Fruit fly (Drosophila melanogaster) whole organism, embryonic: ENCODE measurements around the gene CG43796.

Experiments
- BEAF-32 ChIP-seq: fragments of 200-800 bp; sonication (Bioruptor generic); optimal IDR thresholded peaks from 3 replicates; lab custom pipeline; 2017; ENCODE audit warnings: missing biosample characterization, missing genetic modification characterization, mild to moderate bottlenecking, moderate library complexity, missing genetic modification reagents
- Bgb ChIP-seq: fragments of 200-800 bp; sonication (Bioruptor generic); IDR thresholded peaks from 2 replicates; pipeline ENCODE4 v1.3.6; 2022; ENCODE audit warnings: missing biosample characterization, missing genetic modification characterization; ENCODE audit not compliant: partially characterized antibody
- CG10267 ChIP-seq: fragments of 200-800 bp; sonication (Bioruptor generic); optimal IDR thresholded peaks from 2 replicates; lab custom pipeline; 2018; ENCODE audit warnings: missing biosample characterization, mild to moderate bottlenecking, missing genetic modification characterization, moderate library complexity
- CG12659 ChIP-seq: fragments of 200-800 bp; sonication (Bioruptor generic); optimal IDR thresholded peaks from 3 replicates; lab custom pipeline; 2017; ENCODE audit warnings: mild to moderate bottlenecking, missing biosample characterization, missing genetic modification reagents, missing genetic modification characterization
- CG13894 ChIP-seq: fragments of 200-800 bp; sonication (Bioruptor generic); optimal IDR thresholded peaks from 3 replicates; lab custom pipeline; 2018; ENCODE audit warnings: missing biosample characterization, mild to moderate bottlenecking, missing genetic modification characterization, moderate library complexity
- CG14710 ChIP-seq: fragments of 200-800 bp; sonication (Bioruptor generic); optimal IDR thresholded peaks from 3 replicates; lab custom pipeline; 2019; ENCODE audit warnings: missing biosample characterization, mild to moderate bottlenecking, missing genetic modification characterization, moderate library complexity
- CG15696 ChIP-seq: fragments of 200-800 bp; sonication (Bioruptor generic); optimal IDR thresholded peaks from 2 replicates; lab custom pipeline; 2019; ENCODE audit warnings: missing biosample characterization, mild to moderate bottlenecking, missing genetic modification characterization, moderate library complexity
- CG17912 ChIP-seq: fragments of 200-800 bp; sonication (Bioruptor generic); optimal IDR thresholded peaks from 2 replicates; lab custom pipeline; 2018; ENCODE audit warnings: missing biosample characterization, mild to moderate bottlenecking, missing genetic modification characterization
- CG2116 ChIP-seq: fragments of 200-800 bp; sonication (Bioruptor generic); optimal IDR thresholded peaks from 3 replicates; lab custom pipeline; 2018; ENCODE audit warnings: missing biosample characterization, mild to moderate bottlenecking, missing genetic modification characterization
- CG2129 ChIP-seq: fragments of 200-800 bp; sonication (Bioruptor generic); IDR thresholded peaks from 2 replicates; pipeline ENCODE4 v1.3.6; 2022; ENCODE audit warnings: missing biosample characterization, missing genetic modification characterization; ENCODE audit not compliant: partially characterized antibody
- CG34376 ChIP-seq: fragments of 200-800 bp; sonication (Bioruptor generic); optimal IDR thresholded peaks from 2 replicates; lab custom pipeline; 2018; ENCODE audit warnings: missing biosample characterization, mild to moderate bottlenecking, missing genetic modification characterization
- CG34422 ChIP-seq: fragments of 200-800 bp; sonication (Bioruptor generic); IDR thresholded peaks from 3 replicates; pipeline ENCODE4 v1.3.6; 2022; ENCODE audit warnings: missing biosample characterization, missing genetic modification characterization
- CG4328 ChIP-seq: fragments of 200-800 bp; sonication (Bioruptor generic); optimal IDR thresholded peaks from 3 replicates; lab custom pipeline; 2017; ENCODE audit warnings: missing biosample characterization, missing genetic modification reagents, missing genetic modification characterization
- CG8290 ChIP-seq, 3 experiments: fragments of 200-800 bp; sonication (Bioruptor generic); optimal IDR thresholded peaks; 2 replicates each; lab custom pipeline; 2016 to 2019; ENCODE audit warnings: missing biosample characterization in 3 of 3, missing genetic modification characterization in 3 of 3, mild to moderate bottlenecking in 2 of 3, moderate library complexity in 1 of 3
- CG9609 ChIP-seq: fragments of 200-800 bp; sonication (Bioruptor generic); optimal IDR thresholded peaks from 3 replicates; lab custom pipeline; 2016; ENCODE audit warnings: missing biosample characterization, missing genetic modification characterization
- CG9817 ChIP-seq: fragments of 200-800 bp; sonication (Bioruptor generic); optimal IDR thresholded peaks from 2 replicates; lab custom pipeline; 2018; ENCODE audit warnings: missing biosample characterization, mild to moderate bottlenecking, missing genetic modification characterization, moderate library complexity
- CG9932 ChIP-seq: fragments of 200-800 bp; sonication (Bioruptor generic); IDR thresholded peaks from 2 replicates; pipeline ENCODE4 v1.3.6; 2022; ENCODE audit warnings: missing biosample characterization, missing genetic modification characterization
- CrebB ChIP-seq: fragments of 200-800 bp; sonication (Bioruptor generic); optimal IDR thresholded peaks from 3 replicates; lab custom pipeline; 2018; ENCODE audit warnings: missing biosample characterization, mild to moderate bottlenecking, missing genetic modification characterization
- Gsc ChIP-seq: fragments of 200-800 bp; sonication (Bioruptor generic); IDR thresholded peaks from 2 replicates; pipeline ENCODE4 v1.3.6; 2022; ENCODE audit warnings: missing biosample characterization, missing genetic modification characterization
- Gug ChIP-seq: fragments of 200-800 bp; sonication (Bioruptor generic); IDR thresholded peaks from 4 replicates; pipeline ENCODE4 v1.3.6; 2022; ENCODE audit warnings: missing biosample characterization, missing genetic modification characterization
- HLH4C ChIP-seq: fragments of 200-800 bp; sonication (Bioruptor generic); IDR thresholded peaks from 3 replicates; pipeline ENCODE4 v1.3.6; 2022; ENCODE audit warnings: missing biosample characterization, missing genetic modification characterization; ENCODE audit not compliant: partially characterized antibody
- HLHmδ ChIP-seq: fragments of 200-800 bp; sonication (Bioruptor generic); optimal IDR thresholded peaks from 2 replicates; lab custom pipeline; 2018; ENCODE audit warnings: missing biosample characterization, mild to moderate bottlenecking, missing genetic modification characterization, moderate library complexity
- Hand ChIP-seq: fragments of 200-800 bp; sonication (Bioruptor generic); optimal IDR thresholded peaks from 2 replicates; lab custom pipeline; 2017; ENCODE audit warnings: mild to moderate bottlenecking, missing biosample characterization, missing genetic modification reagents, missing genetic modification characterization
- Mad ChIP-seq: fragments of 200-800 bp; sonication (Bioruptor generic); optimal IDR thresholded peaks from 2 replicates; lab custom pipeline; 2016; ENCODE audit warnings: missing biosample characterization, missing genetic modification characterization
- Myb ChIP-seq: fragments of 200-800 bp; sonication (Bioruptor generic); optimal IDR thresholded peaks from 2 replicates; lab custom pipeline; 2016; ENCODE audit warnings: missing biosample characterization, missing genetic modification characterization
- NC2α ChIP-seq: fragments of 200-800 bp; sonication (Bioruptor generic); optimal IDR thresholded peaks from 2 replicates; lab custom pipeline; 2016; ENCODE audit warnings: missing biosample characterization, missing genetic modification characterization
- Side ChIP-seq: fragments of 200-800 bp; sonication (Bioruptor generic); optimal IDR thresholded peaks from 2 replicates; lab custom pipeline; 2016; ENCODE audit warnings: missing biosample characterization, missing genetic modification characterization
- Sry-δ ChIP-seq: fragments of 200-800 bp; sonication (Bioruptor generic); optimal IDR thresholded peaks from 2 replicates; lab custom pipeline; 2016; ENCODE audit warnings: missing biosample characterization, missing genetic modification characterization
- Trl ChIP-seq, 3 experiments: fragments of >200 bp in 2 of 3; fragments of 200-800 bp in 1 of 3; sonication (Bioruptor generic) in 1 of 3; optimal IDR thresholded peaks; 2 replicates in 1 of 3; 3 replicates in 2 of 3; lab custom pipeline; 2016 to 2017; ENCODE audit warnings: missing biosample characterization in 1 of 3, missing genetic modification characterization in 1 of 3
- Xrp1 ChIP-seq: fragments of 200-800 bp; sonication (Bioruptor generic); IDR thresholded peaks from 2 replicates; pipeline ENCODE4 v1.3.6; 2022; ENCODE audit warnings: missing biosample characterization, missing genetic modification characterization
- amos ChIP-seq: fragments of 200-800 bp; sonication (Bioruptor generic); IDR thresholded peaks from 2 replicates; pipeline ENCODE4 v1.3.6; 2022; ENCODE audit warnings: missing biosample characterization, missing genetic modification characterization; ENCODE audit not compliant: partially characterized antibody
- aop ChIP-seq: fragments of 200-800 bp; sonication (Bioruptor generic); IDR thresholded peaks from 2 replicates; pipeline ENCODE4 v1.3.6; 2022; ENCODE audit warnings: missing biosample characterization, missing genetic modification characterization
- ara ChIP-seq: fragments of 200-800 bp; sonication (Bioruptor generic); IDR thresholded peaks from 2 replicates; pipeline ENCODE4 v1.3.6; 2022; ENCODE audit warnings: missing biosample characterization, missing genetic modification characterization
- ash1 ChIP-seq: fragments of 200-800 bp; sonication (Bioruptor generic); optimal IDR thresholded peaks from 2 replicates; lab custom pipeline; 2018; ENCODE audit warnings: missing biosample characterization, mild to moderate bottlenecking, missing genetic modification characterization
- bigmax ChIP-seq: fragments of 200-800 bp; sonication (Bioruptor generic); optimal IDR thresholded peaks from 2 replicates; lab custom pipeline; 2018; ENCODE audit warnings: missing biosample characterization, mild to moderate bottlenecking, missing genetic modification characterization
- cato ChIP-seq: fragments of 200-800 bp; sonication (Bioruptor generic); optimal IDR thresholded peaks from 2 replicates; lab custom pipeline; 2016; ENCODE audit warnings: missing biosample characterization, missing genetic modification characterization, borderline replicate concordance
- dm ChIP-seq: fragments of 200-800 bp; sonication (Bioruptor generic); optimal IDR thresholded peaks from 3 replicates; lab custom pipeline; 2016; ENCODE audit warnings: missing biosample characterization, missing genetic modification characterization
- dpn ChIP-seq, 2 experiments: fragments of 200-800 bp; sonication (Bioruptor generic); optimal IDR thresholded peaks; 3 replicates each; lab custom pipeline; 2016; ENCODE audit warnings: missing biosample characterization in 2 of 2, missing genetic modification characterization in 2 of 2
- ftz-f1 ChIP-seq: fragments of 200-800 bp; sonication (Bioruptor generic); optimal IDR thresholded peaks from 2 replicates; lab custom pipeline; 2016; ENCODE audit warnings: missing biosample characterization, missing genetic modification characterization
- fu2 ChIP-seq: fragments of 200-800 bp; sonication (Bioruptor generic); optimal IDR thresholded peaks from 2 replicates; lab custom pipeline; 2016; ENCODE audit warnings: missing biosample characterization, missing genetic modification characterization
- gcm ChIP-seq: fragments of 200-800 bp; sonication (Bioruptor generic); optimal IDR thresholded peaks from 2 replicates; lab custom pipeline; 2019; ENCODE audit warnings: missing biosample characterization, mild to moderate bottlenecking, missing genetic modification characterization, moderate library complexity
- hbn ChIP-seq: fragments of 200-800 bp; sonication (Bioruptor generic); IDR thresholded peaks from 2 replicates; pipeline ENCODE4 v1.3.6; 2022; ENCODE audit warnings: missing biosample characterization, missing genetic modification characterization; ENCODE audit not compliant: partially characterized antibody
- ind ChIP-seq: fragments of 200-800 bp; sonication (Bioruptor generic); optimal IDR thresholded peaks from 3 replicates; lab custom pipeline; 2016; ENCODE audit warnings: missing biosample characterization, missing genetic modification characterization
- jigr1 ChIP-seq: fragments of 200-800 bp; sonication (Bioruptor generic); IDR thresholded peaks from 3 replicates; pipeline ENCODE4 v1.3.6; 2022; ENCODE audit warnings: missing biosample characterization, missing genetic modification characterization
- knrl ChIP-seq: fragments of 200-800 bp; sonication (Bioruptor generic); IDR thresholded peaks from 3 replicates; pipeline ENCODE4 v1.3.6; 2022; ENCODE audit warnings: missing biosample characterization, missing genetic modification characterization; ENCODE audit not compliant: partially characterized antibody
- sr ChIP-seq: fragments of 200-800 bp; sonication (Bioruptor generic); IDR thresholded peaks from 3 replicates; pipeline ENCODE4 v1.3.6; 2022; ENCODE audit warnings: missing biosample characterization, missing genetic modification characterization
- unc-4 ChIP-seq: fragments of 200-800 bp; sonication (Bioruptor generic); IDR thresholded peaks from 2 replicates; pipeline ENCODE4 v1.3.6; 2022; ENCODE audit warnings: missing biosample characterization, missing genetic modification characterization; ENCODE audit not compliant: partially characterized antibody
- vnd ChIP-seq: fragments of 200-800 bp; sonication (Bioruptor generic); IDR thresholded peaks from 3 replicates; pipeline ENCODE4 v1.3.6; 2022; ENCODE audit warnings: missing biosample characterization, missing genetic modification characterization; ENCODE audit not compliant: partially characterized antibody
- z ChIP-seq: fragments of 200-800 bp; sonication (Bioruptor generic); IDR thresholded peaks from 3 replicates; pipeline ENCODE4 v1.3.6; 2022; ENCODE audit warnings: missing biosample characterization, missing genetic modification characterization

Gene CG43796

DNA sequence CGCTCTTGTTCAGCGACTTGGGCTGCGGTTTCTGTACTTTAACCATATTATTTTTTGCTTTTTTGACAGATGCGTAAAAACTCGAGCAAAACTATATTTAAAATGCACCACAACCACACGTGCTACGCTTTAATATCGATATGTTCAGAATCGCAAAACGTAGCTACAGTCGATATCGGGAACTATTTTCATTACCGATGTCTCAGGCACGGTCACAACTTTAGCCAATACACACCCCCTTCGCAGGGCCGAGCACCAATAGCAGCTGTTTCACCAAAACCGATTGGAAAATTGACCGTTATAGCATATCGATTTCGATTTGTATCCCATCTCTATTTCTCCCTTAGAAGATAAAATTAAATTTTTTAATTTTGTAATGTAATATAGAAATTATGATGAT is 29.5 kb downstream of the CG43796 start, which contains the start of gene CG13096 (continued):
- TF ChIP-seq CG9932 (peak; percentile 77), Gsc (GFP tag; lab: Robert Waterston, UW) (no peak), vnd (GFP tag; lab: Robert Waterston, UW) (peak; percentile 97), CG13894 (peak; percentile 82), CG34376 (GFP tag; lab: Kevin White, UChicago) (peak; percentile 8), dpn (GFP tag; optimal IDR thresholded peaks at IDR 0.05; lab: Kevin White, UChicago) (peak; percentile 37 to 43), ash1 (GFP tag; lab: Kevin White, UChicago) (no peak), CG4328 (GFP tag; lab: Kevin White, UChicago) (no peak), ftz-f1 (peak; percentile 66), fu2 (GFP tag; lab: Kevin White, UChicago) (no peak), Sry-δ (GFP tag; lab: Kevin White, UChicago) (peak; percentile 99), cato (GFP tag; lab: Kevin White, UChicago) (no peak), jigr1 (GFP tag; lab: Robert Waterston, UW) (no peak), CG12659 (peak; percentile 72), dm (GFP tag; lab: Kevin White, UChicago) (peak; percentile 99), bigmax (GFP tag; lab: Kevin White, UChicago) (peak; percentile 50), gcm (no peak), unc-4 (GFP tag; lab: Robert Waterston, UW) (peak; percentile 99), HLHmδ (GFP tag; lab: Kevin White, UChicago) (no peak), sr (GFP tag; lab: Robert Waterston, UW) (no peak), z (GFP tag; lab: Robert Waterston, UW) (no peak), Side (GFP tag; lab: Kevin White, UChicago) (peak; percentile 2), aop (GFP tag; lab: Robert Waterston, UW) (no peak), CG15696 (tag; lab: Kevin White, UChicago) (no peak), ind (GFP tag; lab: Kevin White, UChicago) (no peak), CG34422 (GFP tag; lab: Robert Waterston, UW) (peak; percentile 71; the same call in 1 of the 3 replicates), Trl (optimal IDR thresholded peaks at IDR 0.05; lab: Kevin White, UChicago) (no peak), Trl (GFP tag; optimal IDR thresholded peaks at IDR 0.05; lab: Kevin White, UChicago) (no peak), CG2116 (peak; percentile 96), CrebB (tag; lab: Kevin White, UChicago) (peak; percentile 6), Gug (peak; percentile 9; the same call in 1 of the 4 replicates), CG10267 (tag; lab: Kevin White, UChicago) (peak; percentile 74), Mad (GFP tag; lab: Kevin White, UChicago) (peak; percentile 49), amos (GFP tag; lab: Robert Waterston, UW) (peak; percentile 99), Myb (GFP tag; lab: Kevin White, UChicago) (peak; percentile 99), CG9817 (tag; lab: Kevin White, UChicago) (no peak), Xrp1 (GFP tag; lab: Robert Waterston, UW) (0 out of 2 replicates have a peak, but pooled peaks have one; percentile 14), Hand (no peak), NC2α (GFP tag; lab: Kevin White, UChicago) (no peak), ara (no peak), Bgb (GFP tag; lab: Robert Waterston, UW) (peak; percentile 99), CG17912 (GFP tag; lab: Kevin White, UChicago) (peak; percentile 59), CG14710 (tag; lab: Kevin White, UChicago) (peak; percentile 76), CG8290 (GFP tag; optimal IDR thresholded peaks at IDR 0.05; lab: Kevin White, UChicago) (peak; percentile 90), CG8290 (tag; optimal IDR thresholded peaks at IDR 0.05; lab: Kevin White, UChicago) (peak; percentile 75 to 96), BEAF-32 (GFP tag; lab: Kevin White, UChicago) (peak; percentile 99), HLH4C (GFP tag; lab: Robert Waterston, UW) (peak; percentile 98), knrl (GFP tag; lab: Robert Waterston, UW) (peak; percentile 98), hbn (GFP tag; lab: Robert Waterston, UW) (peak; percentile 99), CG2129 (GFP tag; lab: Robert Waterston, UW) (peak; percentile 95), CG9609 (GFP tag; lab: Kevin White, UChicago) (peak; percentile 35)
